Fruit fly (Drosophila melanogaster): ENCODE data around the gene CG14777.

DNA sequence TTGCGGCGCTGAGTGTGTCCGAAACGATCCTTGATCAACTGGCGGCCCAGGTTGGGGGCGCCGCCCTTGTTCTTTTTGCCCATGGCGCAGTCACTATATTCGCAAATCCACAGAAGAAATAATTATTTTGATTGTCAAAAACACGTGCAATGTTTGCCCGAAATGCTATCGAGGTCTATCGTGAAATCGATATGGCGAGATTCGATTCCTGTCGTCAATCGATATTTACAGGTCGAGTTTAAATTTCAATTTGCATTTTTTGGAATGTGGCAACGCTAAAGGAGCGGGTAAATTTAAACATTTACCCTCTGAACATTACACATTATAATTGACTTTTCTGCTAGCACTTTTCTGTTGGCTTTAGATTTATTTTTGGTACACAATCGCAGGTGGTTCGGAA, 1.9 kb upstream of the CG14777 start, which contains the start of gene Ns3:
- TF ChIP-seq pan (optimal IDR thresholded peaks at IDR 0.05) (no peak), EcR (GFP tag; optimal IDR thresholded peaks at IDR 0.05) (no peak)

Data from whole organism.